Worm (Caenorhabditis elegans): ENCODE measurements around the gene irld-2.

DNA sequence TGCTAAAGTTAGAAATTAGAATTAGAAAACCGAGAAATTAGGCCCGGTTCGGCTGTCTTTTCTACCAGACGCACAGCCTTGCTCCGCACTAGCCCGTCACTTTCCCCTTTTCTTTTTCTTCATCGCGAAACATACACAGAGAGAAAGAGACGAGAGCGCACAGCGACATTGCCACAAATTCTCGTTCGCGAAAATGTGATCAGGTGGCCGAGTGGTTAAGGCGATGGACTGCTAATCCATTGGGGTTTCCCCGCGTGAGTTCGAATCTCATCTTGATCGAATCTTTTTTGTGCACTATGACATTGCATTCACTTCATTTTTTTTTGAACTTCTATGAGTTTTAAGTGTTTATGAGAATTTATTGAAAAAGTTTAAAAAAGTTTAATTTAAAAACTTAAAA is 47.6 kb upstream of the irld-2 start:
- TF ChIP-seq ztf-11 (tag; optimal IDR thresholded peaks at IDR 0.05) (no peak), lin-13 (GFP tag; optimal IDR thresholded peaks at IDR 0.05) (no peak), ama-1 (optimal IDR thresholded peaks at IDR 0.05) (no peak)

All from whole organism, L2 larva.